Fruit fly (Drosophila melanogaster) whole organism, embryonic: ENCODE results near the gene CG6695.

Experiments used
- Adf1 ChIP-seq: fragments of 200-800 bp; sonication (Bioruptor generic); IDR thresholded peaks from 2 replicates; pipeline ENCODE4 v1.3.6; 2022; ENCODE audit warnings: missing biosample characterization, missing genetic modification characterization
- B-H2 ChIP-seq: fragments of 200-800 bp; sonication (Bioruptor generic); optimal IDR thresholded peaks from 2 replicates; lab custom pipeline; 2018; ENCODE audit warnings: missing biosample characterization, mild to moderate bottlenecking, missing genetic modification characterization
- CG11093 ChIP-seq: fragments of 200-800 bp; sonication (Bioruptor generic); IDR thresholded peaks from 3 replicates; pipeline ENCODE4 v1.3.6; 2022; ENCODE audit warnings: missing biosample characterization, missing genetic modification characterization
- CG12391 ChIP-seq: fragments of 200-800 bp; sonication (Bioruptor generic); optimal IDR thresholded peaks from 3 replicates; lab custom pipeline; 2018; ENCODE audit warnings: missing biosample characterization, mild to moderate bottlenecking, missing genetic modification characterization, moderate library complexity
- CG12659 ChIP-seq: fragments of 200-800 bp; sonication (Bioruptor generic); optimal IDR thresholded peaks from 3 replicates; lab custom pipeline; 2017; ENCODE audit warnings: mild to moderate bottlenecking, missing biosample characterization, missing genetic modification reagents, missing genetic modification characterization
- CG15479 ChIP-seq: fragments of 200-800 bp; sonication (Bioruptor generic); optimal IDR thresholded peaks from 3 replicates; lab custom pipeline; 2019; ENCODE audit warnings: missing biosample characterization, mild to moderate bottlenecking, missing genetic modification characterization, moderate library complexity
- CG16813 ChIP-seq: fragments of 200-800 bp; sonication (Bioruptor generic); IDR thresholded peaks from 3 replicates; pipeline ENCODE4 v1.3.6; 2022; ENCODE audit warnings: missing biosample characterization, missing genetic modification characterization; ENCODE audit not compliant: partially characterized antibody
- CG17829 ChIP-seq: fragments of 200-800 bp; optimal IDR thresholded peaks from 2 replicates; lab custom pipeline; 2019; ENCODE audit warnings: missing biosample characterization, mild to moderate bottlenecking, missing genetic modification characterization, moderate library complexity
- CG2129 ChIP-seq: fragments of 200-800 bp; sonication (Bioruptor generic); IDR thresholded peaks from 2 replicates; pipeline ENCODE4 v1.3.6; 2022; ENCODE audit warnings: missing biosample characterization, missing genetic modification characterization; ENCODE audit not compliant: partially characterized antibody
- CG2712 ChIP-seq: fragments of 200-800 bp; optimal IDR thresholded peaks from 3 replicates; lab custom pipeline; 2019; ENCODE audit warnings: missing biosample characterization, mild to moderate bottlenecking, missing genetic modification characterization, moderate library complexity
- CG4360 ChIP-seq: fragments of 200-800 bp; sonication (Bioruptor generic); IDR thresholded peaks from 2 replicates; pipeline ENCODE4 v1.3.6; 2022; ENCODE audit warnings: missing biosample characterization, missing genetic modification characterization
- CG5245 ChIP-seq: fragments of 200-800 bp; sonication (Bioruptor generic); optimal IDR thresholded peaks from 3 replicates; lab custom pipeline; 2016; ENCODE audit warnings: missing biosample characterization, missing genetic modification characterization
- CG7987 ChIP-seq: fragments of 200-800 bp; sonication (Bioruptor generic); optimal IDR thresholded peaks from 2 replicates; lab custom pipeline; 2018; ENCODE audit warnings: missing biosample characterization, mild to moderate bottlenecking, missing genetic modification characterization, moderate library complexity
- CG9215 ChIP-seq: fragments of 200-800 bp; sonication (Bioruptor generic); IDR thresholded peaks from 2 replicates; pipeline ENCODE4 v1.3.6; 2022; ENCODE audit warnings: missing biosample characterization, missing genetic modification characterization
- CG9437 ChIP-seq: fragments of 200-800 bp; sonication (Bioruptor generic); optimal IDR thresholded peaks from 2 replicates; lab custom pipeline; 2018; ENCODE audit warnings: missing biosample characterization, mild to moderate bottlenecking, missing genetic modification characterization
- CG9817 ChIP-seq: fragments of 200-800 bp; sonication (Bioruptor generic); optimal IDR thresholded peaks from 2 replicates; lab custom pipeline; 2018; ENCODE audit warnings: missing biosample characterization, mild to moderate bottlenecking, missing genetic modification characterization, moderate library complexity
- D19A ChIP-seq: fragments of 200-800 bp; optimal IDR thresholded peaks from 3 replicates; lab custom pipeline; 2019; ENCODE audit warnings: missing biosample characterization, mild to moderate bottlenecking, missing genetic modification characterization, moderate library complexity
- Dip2 ChIP-seq: fragments of 200-800 bp; sonication (Bioruptor generic); IDR thresholded peaks from 2 replicates; pipeline ENCODE4 v1.3.6; 2022; ENCODE audit warnings: missing biosample characterization, missing genetic modification characterization
- Ets65A ChIP-seq: fragments of 200-800 bp; sonication (Bioruptor generic); peaks from one replicate; lab custom pipeline; 2016; ENCODE audit warnings: missing biosample characterization, missing genetic modification characterization
- HmgZ ChIP-seq: fragments of 200-800 bp; sonication (Bioruptor generic); optimal IDR thresholded peaks from 2 replicates; lab custom pipeline; 2018; ENCODE audit warnings: missing biosample characterization, mild to moderate bottlenecking, missing genetic modification characterization
- Hmr ChIP-seq: fragments of 200-800 bp; sonication (Bioruptor generic); optimal IDR thresholded peaks from 3 replicates; lab custom pipeline; 2017; ENCODE audit warnings: mild to moderate bottlenecking, missing biosample characterization, missing genetic modification reagents, missing genetic modification characterization
- Myb ChIP-seq: fragments of 200-800 bp; sonication (Bioruptor generic); optimal IDR thresholded peaks from 2 replicates; lab custom pipeline; 2016; ENCODE audit warnings: missing biosample characterization, missing genetic modification characterization
- Opbp ChIP-seq: fragments of 200-800 bp; sonication (Bioruptor generic); IDR thresholded peaks from 3 replicates; pipeline ENCODE4 v1.3.6; 2022; ENCODE audit warnings: missing biosample characterization, missing genetic modification characterization; ENCODE audit not compliant: partially characterized antibody
- Rfx ChIP-seq: fragments of 200-800 bp; sonication (Bioruptor generic); IDR thresholded peaks from 2 replicates; pipeline ENCODE4 v1.3.6; 2022; ENCODE audit warnings: missing biosample characterization, missing genetic modification characterization
- Stat92E ChIP-seq, 3 experiments: fragments of >200 bp in 2 of 3; fragments of 200-800 bp in 1 of 3; sonication (Bioruptor generic) in 1 of 3; optimal IDR thresholded peaks; 2 replicates each; lab custom pipeline; 2017 to 2019; ENCODE audit warnings: missing biosample characterization in 3 of 3, missing genetic modification characterization in 3 of 3, mild to moderate bottlenecking in 1 of 3, moderate library complexity in 1 of 3
- ato ChIP-seq: fragments of 200-800 bp; sonication (Bioruptor generic); IDR thresholded peaks from 2 replicates; pipeline ENCODE4 v1.3.6; 2022; ENCODE audit warnings: missing biosample characterization, missing genetic modification characterization; ENCODE audit not compliant: partially characterized antibody
- bbx ChIP-seq: fragments of 200-800 bp; sonication (Bioruptor generic); IDR thresholded peaks from 2 replicates; pipeline ENCODE4 v1.3.6; 2022; ENCODE audit warnings: missing biosample characterization, missing genetic modification characterization; ENCODE audit not compliant: partially characterized antibody
- crol ChIP-seq: fragments of 200-800 bp; sonication (Bioruptor generic); IDR thresholded peaks from 2 replicates; pipeline ENCODE4 v1.3.6; 2022; ENCODE audit warnings: missing biosample characterization, missing genetic modification characterization
- ewg ChIP-seq: fragments of 200-800 bp; sonication (Bioruptor generic); optimal IDR thresholded peaks from 3 replicates; lab custom pipeline; 2017; ENCODE audit warnings: mild to moderate bottlenecking, missing biosample characterization, missing genetic modification reagents, missing genetic modification characterization
- ftz-f1 ChIP-seq: fragments of 200-800 bp; sonication (Bioruptor generic); optimal IDR thresholded peaks from 2 replicates; lab custom pipeline; 2016; ENCODE audit warnings: missing biosample characterization, missing genetic modification characterization
- gcm2 ChIP-seq: fragments of 200-800 bp; sonication (Bioruptor generic); optimal IDR thresholded peaks from 2 replicates; lab custom pipeline; 2016; ENCODE audit warnings: missing biosample characterization, missing genetic modification characterization
- gfzf ChIP-seq: fragments of 200-800 bp; sonication (Bioruptor generic); optimal IDR thresholded peaks from 2 replicates; lab custom pipeline; 2016; ENCODE audit warnings: missing biosample characterization, mild to moderate bottlenecking, missing genetic modification characterization, moderate library complexity
- knrl ChIP-seq: fragments of 200-800 bp; sonication (Bioruptor generic); IDR thresholded peaks from 3 replicates; pipeline ENCODE4 v1.3.6; 2022; ENCODE audit warnings: missing biosample characterization, missing genetic modification characterization; ENCODE audit not compliant: partially characterized antibody
- lilli ChIP-seq: fragments of 200-800 bp; sonication (Bioruptor generic); optimal IDR thresholded peaks from 3 replicates; lab custom pipeline; 2016; ENCODE audit warnings: missing biosample characterization, missing genetic modification characterization
- luna ChIP-seq: fragments of 200-800 bp; sonication (Bioruptor generic); optimal IDR thresholded peaks from 2 replicates; lab custom pipeline; 2016; ENCODE audit warnings: missing biosample characterization, missing genetic modification characterization
- nom ChIP-seq: fragments of 200-800 bp; sonication (Bioruptor generic); optimal IDR thresholded peaks from 2 replicates; lab custom pipeline; 2017; ENCODE audit warnings: missing biosample characterization, missing genetic modification characterization, mild to moderate bottlenecking, moderate library complexity, missing genetic modification reagents
- odd ChIP-seq: fragments of 200-800 bp; sonication (Bioruptor generic); optimal IDR thresholded peaks from 2 replicates; lab custom pipeline; 2017; ENCODE audit warnings: missing biosample characterization, mild to moderate bottlenecking, missing genetic modification characterization
- otp ChIP-seq: fragments of 200-800 bp; sonication (Bioruptor generic); IDR thresholded peaks from 3 replicates; pipeline ENCODE4, ENCODE4 v1.3.6; 2022; ENCODE audit warnings: missing biosample characterization, missing genetic modification characterization
- scrt ChIP-seq: fragments of 200-800 bp; sonication (Bioruptor generic); optimal IDR thresholded peaks from 2 replicates; lab custom pipeline; 2018; ENCODE audit warnings: missing biosample characterization, mild to moderate bottlenecking, missing genetic modification characterization, moderate library complexity
- sd ChIP-seq: fragments of 200-800 bp; sonication (Bioruptor generic); optimal IDR thresholded peaks from 3 replicates; lab custom pipeline; 2018; ENCODE audit warnings: missing biosample characterization, mild to moderate bottlenecking, missing genetic modification characterization, moderate library complexity
- slou ChIP-seq: fragments of 200-800 bp; sonication (Bioruptor generic); optimal IDR thresholded peaks from 3 replicates; lab custom pipeline; 2016; ENCODE audit warnings: missing biosample characterization, missing genetic modification characterization
- tup ChIP-seq: fragments of 200-800 bp; sonication (Bioruptor generic); optimal IDR thresholded peaks from 2 replicates; lab custom pipeline; 2016; ENCODE audit warnings: missing biosample characterization, mild to moderate bottlenecking, missing genetic modification characterization, moderate library complexity
- zfh2 ChIP-seq: fragments of 200-800 bp; sonication (Bioruptor generic); optimal IDR thresholded peaks from 2 replicates; lab custom pipeline; 2016; ENCODE audit warnings: missing biosample characterization, missing genetic modification characterization

CG6695 gene

dm6 chr3R:24629877-24630808 lies 24.8 kb upstream of the CG6695 start, which contains the start of gene Wsck (continued):
- TF ChIP-seq sd (tag; lab: Kevin White, UChicago) (peak; percentile 31), CG12659 (GFP tag; lab: Kevin White, UChicago) (peak; percentile 31), CG9215 (GFP tag; lab: Robert Waterston, UW) (peak; percentile 99)

DNA sequence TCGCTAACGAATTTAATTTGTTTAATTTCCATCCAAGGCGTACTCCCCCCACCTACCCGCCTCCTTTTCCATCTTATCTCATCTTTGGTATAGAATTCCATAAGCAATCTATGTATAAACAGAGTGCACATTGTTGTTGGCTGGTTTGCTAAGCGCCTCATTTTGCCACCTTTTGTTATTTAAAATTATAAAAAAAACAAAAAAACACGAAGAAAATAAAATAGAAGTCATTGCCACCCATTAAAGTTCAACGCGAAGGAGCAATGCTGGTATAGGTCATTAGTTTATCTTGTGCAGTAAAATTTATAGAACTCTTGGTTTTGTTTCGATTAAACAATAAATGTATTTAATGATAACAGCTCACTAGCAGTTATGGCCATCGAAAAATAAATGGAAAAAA lies 20.6 kb upstream of the CG6695 start:
- TF ChIP-seq tup (GFP tag; lab: Kevin White, UChicago), result no peak
- TF ChIP-seq CG9817 (tag; lab: Kevin White, UChicago), result no peak
- TF ChIP-seq CG7987 (GFP tag; lab: Kevin White, UChicago), result no peak
- no peak for TF ChIP-seq Hmr (GFP tag; lab: Kevin White, UChicago)
- TF ChIP-seq B-H2 (GFP tag; lab: Kevin White, UChicago), result no peak
- TF ChIP-seq CG12391 (tag; lab: Kevin White, UChicago), result no peak
- TF ChIP-seq CG11093 (GFP tag; lab: Robert Waterston, UW), result no peak
- TF ChIP-seq crol (GFP tag; lab: Robert Waterston, UW), result no peak
- TF ChIP-seq otp (GFP tag; lab: Robert Waterston, UW), result no peak
- no peak for TF ChIP-seq Dip2 (GFP tag; lab: Robert Waterston, UW)
- no peak for TF ChIP-seq nom (GFP tag; lab: Kevin White, UChicago)

dm6 chr3R:24634957-24635356 lies 20.0 kb upstream of the CG6695 start, which contains the start of gene MtnF:
TSS of gene MtnF (minus strand) at chr3R:24635165.
- TF ChIP-seq CG2712 (tag; lab: Kevin White, UChicago) (no peak), odd (no peak), CG2129 (GFP tag; lab: Robert Waterston, UW) (no peak), Opbp (GFP tag; lab: Robert Waterston, UW) (no peak), CG9817 (tag; lab: Kevin White, UChicago) (no peak), CG9437 (GFP tag; lab: Kevin White, UChicago) (no peak), ewg (peak; percentile 69), D19A (tag; lab: Kevin White, UChicago) (no peak), CG15479 (no peak), zfh2 (GFP tag; lab: Kevin White, UChicago) (no peak), CG4360 (GFP tag; lab: Robert Waterston, UW) (no peak), scrt (GFP tag; lab: Kevin White, UChicago) (peak; percentile 93), lilli (GFP tag; lab: Kevin White, UChicago) (no peak), slou (no peak)

DNA sequence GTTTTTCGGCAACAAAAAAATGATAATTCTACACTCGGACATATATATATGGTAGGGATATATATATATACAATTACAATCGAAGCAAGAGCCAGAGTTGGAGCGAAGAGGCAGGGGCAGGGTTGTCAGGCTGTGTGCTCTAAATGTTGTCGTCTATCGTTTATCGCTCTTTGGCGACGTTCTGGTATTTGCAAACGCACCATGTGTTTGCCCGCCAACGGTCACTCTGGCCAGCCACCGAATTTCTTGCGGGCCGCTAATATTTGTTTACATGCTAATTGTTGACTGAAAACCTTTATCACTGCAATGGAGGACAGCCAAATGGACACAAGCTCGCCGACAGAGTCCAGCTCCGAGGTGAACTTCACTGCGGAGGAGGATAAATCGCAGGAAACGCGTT lies 5.0 kb upstream of the CG6695 start, which contains the start of the genes puf and ash2:
Gene puf (minus strand): TSS at position 121 of the 400 bp plus-strand sequence.
Gene ash2 (plus strand): TSS at position 203 of the 400 bp plus-strand sequence.
- TF ChIP-seq Rfx, result peak; percentile 51
- TF ChIP-seq gfzf (GFP tag; lab: Kevin White, UChicago), result peak; percentile 82
- TF ChIP-seq bbx (GFP tag; lab: Robert Waterston, UW), result peak; percentile 81
- peak; percentile 51; the same call in 1 of the 3 replicates for TF ChIP-seq CG16813
- no peak for TF ChIP-seq ftz-f1
- peak; percentile 51 for TF ChIP-seq Myb (GFP tag; lab: Kevin White, UChicago)
- TF ChIP-seq Stat92E (GFP tag; optimal IDR thresholded peaks at IDR 0.05; lab: Kevin White, UChicago), result peak in 1 of 3 experiments; percentile 25
- TF ChIP-seq CG5245 (GFP tag; lab: Kevin White, UChicago), result no peak
- TF ChIP-seq CG17829 (tag; lab: Kevin White, UChicago), result peak; percentile 36
- peak; percentile 43; the same call in 2 of the 3 replicates for TF ChIP-seq knrl (GFP tag; lab: Robert Waterston, UW)
- no peak for TF ChIP-seq luna (GFP tag; lab: Kevin White, UChicago)
- TF ChIP-seq Adf1, result peak; percentile 40; the same call in 1 of the 2 replicates
- no peak for TF ChIP-seq Ets65A (GFP tag; lab: Kevin White, UChicago)
- TF ChIP-seq gcm2, result no peak
- TF ChIP-seq ato (GFP tag; lab: Robert Waterston, UW), result peak; percentile 58
- peak; percentile 71 for TF ChIP-seq HmgZ (tag; lab: Kevin White, UChicago)
